Fruit fly (Drosophila melanogaster) whole organism, embryonic: ENCODE measurements around the gene Pp1-87B.

Source experiments
- Abd-B ChIP-seq: fragments of 200-800 bp; sonication (Bioruptor generic); optimal IDR thresholded peaks from 2 replicates; lab custom pipeline; 2018; ENCODE audit warnings: missing biosample characterization, mild to moderate bottlenecking, missing genetic modification characterization, moderate library complexity
- Atf3 ChIP-seq: fragments of 200-800 bp; sonication (Bioruptor generic); optimal IDR thresholded peaks from 3 replicates; lab custom pipeline; 2016; ENCODE audit warnings: missing biosample characterization, missing genetic modification characterization
- Awh ChIP-seq: fragments of 200-800 bp; sonication (Bioruptor generic); IDR thresholded peaks from 2 replicates; pipeline ENCODE4, ENCODE4 v1.3.6; 2022; ENCODE audit warnings: missing biosample characterization, missing genetic modification characterization
- Blimp-1 ChIP-seq: fragments of 200-800 bp; sonication (Bioruptor generic); optimal IDR thresholded peaks from 3 replicates; lab custom pipeline; 2018; ENCODE audit warnings: missing biosample characterization, missing genetic modification characterization, mild to moderate bottlenecking, moderate library complexity, missing genetic modification reagents
- Bteb2 ChIP-seq: fragments of 200-800 bp; sonication (Bioruptor generic); optimal IDR thresholded peaks from 2 replicates; lab custom pipeline; 2016; ENCODE audit warnings: missing biosample characterization, missing genetic modification characterization
- CG11093 ChIP-seq: fragments of 200-800 bp; sonication (Bioruptor generic); IDR thresholded peaks from 3 replicates; pipeline ENCODE4 v1.3.6; 2022; ENCODE audit warnings: missing biosample characterization, missing genetic modification characterization
- CG11695 ChIP-seq: fragments of 200-800 bp; sonication (Bioruptor generic); IDR thresholded peaks from 3 replicates; pipeline ENCODE4 v1.3.6; 2022; ENCODE audit warnings: missing biosample characterization, missing genetic modification characterization
- CG12236 ChIP-seq: fragments of 200-800 bp; sonication (Bioruptor generic); optimal IDR thresholded peaks from 2 replicates; lab custom pipeline; 2016; ENCODE audit warnings: missing biosample characterization, missing genetic modification characterization
- CG12769 ChIP-seq: fragments of 200-800 bp; sonication (Bioruptor generic); optimal IDR thresholded peaks from 2 replicates; lab custom pipeline; 2019; ENCODE audit warnings: missing biosample characterization, mild to moderate bottlenecking, missing genetic modification characterization, moderate library complexity
- CG13296 ChIP-seq: fragments of 200-800 bp; sonication (Bioruptor generic); optimal IDR thresholded peaks from 3 replicates; lab custom pipeline; 2018; ENCODE audit warnings: missing biosample characterization, mild to moderate bottlenecking, missing genetic modification characterization
- CG14014 ChIP-seq: fragments of 200-800 bp; sonication (Bioruptor generic); IDR thresholded peaks from 2 replicates; pipeline ENCODE4 v1.3.6; 2022; ENCODE audit warnings: missing biosample characterization, missing genetic modification characterization
- CG14050 ChIP-seq: fragments of 200-800 bp; sonication (Bioruptor generic); IDR thresholded peaks from 3 replicates; pipeline ENCODE4 v1.3.6; 2022; ENCODE audit warnings: missing biosample characterization, missing genetic modification characterization
- CG14441 ChIP-seq: fragments of 200-800 bp; sonication (Bioruptor generic); IDR thresholded peaks from 2 replicates; pipeline ENCODE4 v1.3.6; 2022; ENCODE audit warnings: missing biosample characterization, missing genetic modification characterization
- CG14965 ChIP-seq: fragments of 200-800 bp; sonication (Bioruptor generic); optimal IDR thresholded peaks from 2 replicates; lab custom pipeline; 2016; ENCODE audit warnings: missing biosample characterization, missing genetic modification characterization, borderline replicate concordance
- CG31441 ChIP-seq: fragments of 200-800 bp; sonication (Bioruptor generic); IDR thresholded peaks from 2 replicates; pipeline ENCODE4 v1.3.6; 2022; ENCODE audit warnings: missing biosample characterization, missing genetic modification characterization
- CG6254 ChIP-seq: fragments of 200-800 bp; sonication (Bioruptor generic); optimal IDR thresholded peaks from 3 replicates; lab custom pipeline; 2017; ENCODE audit warnings: mild to moderate bottlenecking, missing biosample characterization, missing genetic modification reagents, missing genetic modification characterization
- CG6791 ChIP-seq: fragments of 200-800 bp; sonication (Bioruptor generic); IDR thresholded peaks from 3 replicates; pipeline ENCODE4 v1.3.6; 2022; ENCODE audit warnings: missing biosample characterization, missing genetic modification characterization; ENCODE audit not compliant: partially characterized antibody
- CG6813 ChIP-seq: fragments of 200-800 bp; sonication (Bioruptor generic); optimal IDR thresholded peaks from 2 replicates; lab custom pipeline; 2017; ENCODE audit warnings: missing biosample characterization, missing genetic modification characterization, mild to moderate bottlenecking, moderate library complexity, missing genetic modification reagents
- CG8281 ChIP-seq: fragments of 200-800 bp; sonication (Bioruptor generic); optimal IDR thresholded peaks from 2 replicates; lab custom pipeline; 2018; ENCODE audit warnings: missing biosample characterization, mild to moderate bottlenecking, missing genetic modification characterization, moderate library complexity
- CG8388 ChIP-seq: fragments of 200-800 bp; sonication (Bioruptor generic); optimal IDR thresholded peaks from 2 replicates; lab custom pipeline; 2019; ENCODE audit warnings: missing biosample characterization, mild to moderate bottlenecking, missing genetic modification characterization, moderate library complexity
- CG9437 ChIP-seq: fragments of 200-800 bp; sonication (Bioruptor generic); optimal IDR thresholded peaks from 2 replicates; lab custom pipeline; 2018; ENCODE audit warnings: missing biosample characterization, mild to moderate bottlenecking, missing genetic modification characterization
- Deaf1 ChIP-seq: fragments of 200-800 bp; optimal IDR thresholded peaks from 3 replicates; lab custom pipeline; 2019; ENCODE audit warnings: missing biosample characterization, mild to moderate bottlenecking, missing genetic modification characterization, moderate library complexity
- E2f2 ChIP-seq: fragments of 200-800 bp; sonication (Bioruptor generic); IDR thresholded peaks from 2 replicates; pipeline ENCODE4 v1.3.6; 2022; ENCODE audit warnings: missing biosample characterization, missing genetic modification characterization
- Eip74EF ChIP-seq, 2 experiments: fragments of 200-800 bp in 1 of 2; fragments of >200 bp in 1 of 2; sonication (Bioruptor generic) in 1 of 2; optimal IDR thresholded peaks; 2 replicates each; lab custom pipeline; 2017 to 2019; ENCODE audit warnings: missing biosample characterization in 2 of 2, missing genetic modification characterization in 2 of 2, mild to moderate bottlenecking in 1 of 2, moderate library complexity in 1 of 2
- Ets97D ChIP-seq: fragments of 200-800 bp; sonication (Bioruptor generic); optimal IDR thresholded peaks from 3 replicates; lab custom pipeline; 2016; ENCODE audit warnings: missing biosample characterization, missing genetic modification characterization
- HHEX ChIP-seq: fragments of 200-800 bp; sonication (Bioruptor generic); optimal IDR thresholded peaks from 3 replicates; lab custom pipeline; 2017; ENCODE audit warnings: missing biosample characterization, mild to moderate bottlenecking, missing genetic modification characterization, missing genetic modification reagents
- Kr ChIP-seq: fragments of 200-800 bp; sonication (Bioruptor generic); optimal IDR thresholded peaks from 2 replicates; lab custom pipeline; 2017; ENCODE audit warnings: missing biosample characterization, mild to moderate bottlenecking, missing genetic modification characterization
- Myb ChIP-seq: fragments of 200-800 bp; sonication (Bioruptor generic); optimal IDR thresholded peaks from 2 replicates; lab custom pipeline; 2016; ENCODE audit warnings: missing biosample characterization, missing genetic modification characterization
- Pdp1 ChIP-seq, 2 experiments: fragments of 200-800 bp; sonication (Bioruptor generic); optimal IDR thresholded peaks; 3 replicates each; lab custom pipeline; 2016; ENCODE audit warnings: missing biosample characterization in 2 of 2, missing genetic modification characterization in 2 of 2, mild to moderate bottlenecking in 1 of 2, moderate library complexity in 1 of 2
- Side ChIP-seq: fragments of 200-800 bp; sonication (Bioruptor generic); optimal IDR thresholded peaks from 2 replicates; lab custom pipeline; 2016; ENCODE audit warnings: missing biosample characterization, missing genetic modification characterization
- Six4 ChIP-seq: fragments of 200-800 bp; sonication (Bioruptor generic); optimal IDR thresholded peaks from 2 replicates; lab custom pipeline; 2016; ENCODE audit warnings: missing biosample characterization, missing genetic modification characterization
- Xbp1 ChIP-seq: fragments of 200-800 bp; sonication (Bioruptor generic); optimal IDR thresholded peaks from 3 replicates; lab custom pipeline; 2016; ENCODE audit warnings: missing biosample characterization, mild to moderate bottlenecking, missing genetic modification characterization
- ato ChIP-seq: fragments of 200-800 bp; sonication (Bioruptor generic); IDR thresholded peaks from 2 replicates; pipeline ENCODE4 v1.3.6; 2022; ENCODE audit warnings: missing biosample characterization, missing genetic modification characterization; ENCODE audit not compliant: partially characterized antibody
- ci ChIP-seq: fragments of 200-800 bp; sonication (Bioruptor generic); IDR thresholded peaks from 3 replicates; pipeline ENCODE4 v1.3.6; 2022; ENCODE audit warnings: missing biosample characterization, missing genetic modification characterization
- exex ChIP-seq: fragments of 200-800 bp; sonication (Bioruptor generic); optimal IDR thresholded peaks from 4 replicates; lab custom pipeline; 2018; ENCODE audit warnings: missing biosample characterization, mild to moderate bottlenecking, missing genetic modification characterization, moderate library complexity
- hb ChIP-seq: fragments of 200-800 bp; sonication (Bioruptor generic); IDR thresholded peaks from 3 replicates; pipeline ENCODE4 v1.3.6; 2022; ENCODE audit warnings: missing biosample characterization, missing genetic modification characterization; ENCODE audit not compliant: partially characterized antibody
- ind ChIP-seq: fragments of 200-800 bp; sonication (Bioruptor generic); optimal IDR thresholded peaks from 3 replicates; lab custom pipeline; 2016; ENCODE audit warnings: missing biosample characterization, missing genetic modification characterization
- insv ChIP-seq, 2 experiments: fragments of 200-800 bp; sonication (Bioruptor generic); optimal IDR thresholded peaks; 3 replicates each; lab custom pipeline; 2016 to 2018; ENCODE audit warnings: missing biosample characterization in 2 of 2, missing genetic modification characterization in 2 of 2
- jigr1 ChIP-seq: fragments of 200-800 bp; sonication (Bioruptor generic); IDR thresholded peaks from 3 replicates; pipeline ENCODE4 v1.3.6; 2022; ENCODE audit warnings: missing biosample characterization, missing genetic modification characterization
- jumu ChIP-seq: fragments of 200-800 bp; sonication (Bioruptor generic); optimal IDR thresholded peaks from 3 replicates; lab custom pipeline; 2016; ENCODE audit warnings: missing biosample characterization, missing genetic modification characterization
- kay ChIP-seq: fragments of 200-800 bp; sonication (Bioruptor generic); optimal IDR thresholded peaks from 2 replicates; lab custom pipeline; 2016; ENCODE audit warnings: missing biosample characterization, missing genetic modification characterization
- mld ChIP-seq: fragments of 200-800 bp; sonication (Bioruptor generic); IDR thresholded peaks from 3 replicates; pipeline ENCODE4 v1.3.6; 2022; ENCODE audit warnings: missing biosample characterization, missing genetic modification characterization; ENCODE audit not compliant: partially characterized antibody
- pita ChIP-seq: fragments of 200-800 bp; sonication (Bioruptor generic); optimal IDR thresholded peaks from 2 replicates; lab custom pipeline; 2017; ENCODE audit warnings: missing biosample characterization, mild to moderate bottlenecking, missing genetic modification characterization
- scrt ChIP-seq: fragments of 200-800 bp; sonication (Bioruptor generic); optimal IDR thresholded peaks from 2 replicates; lab custom pipeline; 2018; ENCODE audit warnings: missing biosample characterization, mild to moderate bottlenecking, missing genetic modification characterization, moderate library complexity
- sim ChIP-seq: fragments of 200-800 bp; sonication (Bioruptor generic); IDR thresholded peaks from 2 replicates; pipeline ENCODE4 v1.3.6; 2022; ENCODE audit warnings: missing biosample characterization, missing genetic modification characterization
- tna ChIP-seq: fragments of 200-800 bp; sonication (Bioruptor generic); IDR thresholded peaks from 2 replicates; pipeline ENCODE4 v1.3.6; 2022; ENCODE audit warnings: missing biosample characterization, missing genetic modification characterization; ENCODE audit not compliant: partially characterized antibody
- zf30C ChIP-seq: fragments of 200-800 bp; sonication (Bioruptor generic); optimal IDR thresholded peaks from 3 replicates; lab custom pipeline; 2018; ENCODE audit warnings: missing biosample characterization, mild to moderate bottlenecking, missing genetic modification characterization

Pp1-87B gene

dm6 chr3R:12442601-12443533 is 17.1 kb upstream of the Pp1-87B start (continued):
- TF ChIP-seq insv (GFP tag; optimal IDR thresholded peaks at IDR 0.05; lab: Kevin White, UChicago) (no peak), Awh (GFP tag; lab: Robert Waterston, UW) (no peak), sim (no peak), Side (GFP tag; lab: Kevin White, UChicago) (no peak), Eip74EF (GFP tag; optimal IDR thresholded peaks at IDR 0.05; lab: Kevin White, UChicago) (no peak), tna (GFP tag; lab: Robert Waterston, UW) (no peak), Atf3 (GFP tag; lab: Kevin White, UChicago) (no peak), CG6813 (peak; percentile 6), Abd-B (GFP tag; lab: Kevin White, UChicago) (no peak), CG14965 (no peak), CG14441 (GFP tag; lab: Robert Waterston, UW) (no peak), zf30C (peak; percentile 51), scrt (GFP tag; lab: Kevin White, UChicago) (no peak), mld (no peak), CG14050 (GFP tag; lab: Robert Waterston, UW) (0 out of 3 replicates have a peak, but pooled peaks have one; percentile 23), Blimp-1 (GFP tag; lab: Kevin White, UChicago) (no peak), Xbp1 (GFP tag; lab: Kevin White, UChicago) (peak; percentile 8), hb (GFP tag; lab: Robert Waterston, UW) (no peak), CG31441 (GFP tag; lab: Robert Waterston, UW) (peak; percentile 24; the same call in 1 of the 2 replicates), kay (GFP tag; lab: Kevin White, UChicago) (no peak), Myb (GFP tag; lab: Kevin White, UChicago) (no peak), CG14014 (GFP tag; lab: Robert Waterston, UW) (0 out of 2 replicates have a peak, but pooled peaks have one; percentile 26), HHEX (GFP tag; lab: Kevin White, UChicago) (peak; percentile 5), ato (GFP tag; lab: Robert Waterston, UW) (no peak), Six4 (GFP tag; lab: Kevin White, UChicago) (no peak), CG11695 (peak; percentile 66; the same call in 2 of the 3 replicates), Pdp1 (GFP tag; optimal IDR thresholded peaks at IDR 0.05; lab: Kevin White, UChicago) (peak in 1 of 2 experiments; percentile 27), CG13296 (GFP tag; lab: Kevin White, UChicago) (peak; percentile 9), ci (GFP tag; lab: Robert Waterston, UW) (no peak), CG11093 (GFP tag; lab: Robert Waterston, UW) (no peak), CG8281 (tag; lab: Kevin White, UChicago) (no peak), jumu (GFP tag; lab: Kevin White, UChicago) (no peak), Deaf1 (tag; lab: Kevin White, UChicago) (peak; percentile 66), pita (no peak), CG12236 (GFP tag; lab: Kevin White, UChicago) (no peak), CG8388 (GFP tag; lab: Kevin White, UChicago) (no peak), Ets97D (no peak), CG6254 (no peak), CG6791 (GFP tag; lab: Robert Waterston, UW) (no peak), CG9437 (GFP tag; lab: Kevin White, UChicago) (no peak), exex (tag; lab: Kevin White, UChicago) (no peak), Kr (GFP tag; lab: Kevin White, UChicago) (no peak), CG12769 (peak; percentile 36), ind (GFP tag; lab: Kevin White, UChicago) (peak; percentile 39), E2f2 (peak; percentile 8; the same call in 1 of the 2 replicates), jigr1 (no peak), Bteb2 (GFP tag; lab: Kevin White, UChicago) (no peak)
